Worm (Caenorhabditis elegans): ENCODE measurements around the gene osm-12.

Gene osm-12

DNA sequence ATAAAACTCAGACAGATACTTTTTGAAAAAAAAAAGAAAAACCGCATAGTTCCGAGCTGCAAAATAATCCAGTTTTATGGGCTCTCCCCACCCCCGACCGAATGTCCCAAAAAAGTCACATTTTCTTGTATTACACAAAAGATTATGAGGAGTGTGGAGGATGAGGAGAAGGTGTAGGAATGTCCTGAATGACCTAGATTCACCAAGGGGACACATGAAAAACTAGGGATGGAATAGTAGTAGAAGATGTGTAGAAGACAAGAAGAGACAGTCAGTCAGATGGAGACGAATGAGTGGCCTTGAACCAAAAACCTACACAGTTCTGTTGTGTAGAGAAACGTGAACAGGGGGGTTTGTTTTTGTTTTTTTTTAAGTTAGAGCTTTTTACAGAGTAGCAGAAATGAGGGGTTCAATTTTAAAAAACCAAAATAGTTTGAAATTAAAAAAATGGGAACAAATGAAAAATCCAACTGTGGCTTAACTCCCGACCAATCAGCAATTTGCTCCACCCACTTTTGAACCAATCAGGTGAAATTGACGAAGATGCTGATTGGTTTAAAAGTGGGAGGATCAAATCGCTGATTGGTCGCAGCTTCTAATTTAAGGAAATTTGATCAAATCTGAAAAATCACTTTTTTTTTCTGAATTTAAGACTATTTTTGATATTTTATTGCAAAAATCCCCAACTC is 59.8 kb downstream of the osm-12 start:
- TF ChIP-seq Y56A3A.18 (GFP tag; IDR thresholded peaks at IDR 0.05): no peak
